Fruit fly (Drosophila melanogaster): ENCODE results near the gene Atxn7.

Gene Atxn7

dm6 chr2L:2426444-2427188, 51.0 kb downstream of the Atxn7 start (continued):
- peak; percentile 53 for TF ChIP-seq CG12769 (tag; optimal IDR thresholded peaks at IDR 0.05)
- no peak for TF ChIP-seq D19B (GFP tag; optimal IDR thresholded peaks at IDR 0.05)

DNA sequence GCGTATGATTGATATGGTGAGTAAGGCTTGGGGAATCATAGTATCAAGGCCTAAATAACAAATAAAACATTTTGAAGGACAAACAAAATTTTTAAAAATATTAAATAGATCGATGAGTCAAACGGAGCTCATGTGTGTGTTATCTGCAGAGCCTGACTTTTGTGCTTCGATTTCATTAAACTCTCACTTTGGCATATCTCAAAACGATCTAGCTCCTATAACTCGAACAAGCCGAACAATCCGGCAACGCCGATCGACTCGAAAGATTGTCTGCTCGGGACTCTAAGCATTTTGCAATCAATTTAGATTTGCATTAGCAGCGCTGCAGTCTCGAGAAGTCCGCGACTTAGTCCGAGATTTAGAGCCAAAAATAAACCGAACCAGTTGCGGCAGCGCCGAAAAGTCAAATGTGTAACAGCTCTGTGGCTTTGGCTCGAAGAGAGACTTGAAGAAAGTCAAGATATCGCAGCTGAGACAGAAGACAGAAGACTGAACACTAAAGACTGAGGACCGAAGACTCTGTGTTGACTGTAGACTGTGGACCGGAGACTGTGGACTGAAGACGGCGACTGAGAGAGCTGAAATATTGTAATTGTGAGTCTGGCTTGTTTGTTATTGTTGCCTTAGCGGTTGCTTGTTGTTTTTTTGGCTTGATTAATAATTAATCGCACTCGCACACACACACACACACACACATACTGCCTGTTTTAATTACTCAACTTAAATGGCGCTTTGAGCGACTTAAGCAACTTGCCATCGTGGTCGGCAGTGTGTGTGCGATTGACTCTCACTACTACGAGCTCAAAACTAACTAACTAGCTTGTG, 52.0 kb downstream of the Atxn7 start:
- TF ChIP-seq gcm2 (GFP tag; optimal IDR thresholded peaks at IDR 0.05) (no peak), Max (GFP tag; optimal IDR thresholded peaks at IDR 0.05) (no peak), CG1529 (GFP tag; optimal IDR thresholded peaks at IDR 0.05) (no peak), CrebB (tag; optimal IDR thresholded peaks at IDR 0.05) (no peak), vvl (GFP tag; IDR thresholded peaks at IDR 0.05) (peak; percentile 39; the same call in 1 of the 2 replicates), Tbp (GFP tag; optimal IDR thresholded peaks at IDR 0.05) (no peak), CG4617 (GFP tag; optimal IDR thresholded peaks at IDR 0.05; ENCODE audit: borderline replicate concordance) (no peak), z (GFP tag; IDR thresholded peaks at IDR 0.05) (peak; percentile 81), Camta (GFP tag; optimal IDR thresholded peaks at IDR 0.05) (no peak), Hr51 (GFP tag; optimal IDR thresholded peaks at IDR 0.05) (no peak), Myb (GFP tag; optimal IDR thresholded peaks at IDR 0.05) (no peak), CG12104 (GFP tag; optimal IDR thresholded peaks at IDR 0.05) (no peak), Drgx (GFP tag; IDR thresholded peaks at IDR 0.05) (no peak), dimm (GFP tag; IDR thresholded peaks at IDR 0.05) (no peak), HLH54F (GFP tag; optimal IDR thresholded peaks at IDR 0.05) (no peak), chinmo (GFP tag; IDR thresholded peaks at IDR 0.05; ENCODE audit: partially characterized antibody) (peak; percentile 75; the same call in 1 of the 4 replicates), CTCF (GFP tag; optimal IDR thresholded peaks at IDR 0.05) (no peak), CG11504 (tag; optimal IDR thresholded peaks at IDR 0.05) (peak; percentile 3), CG1233 (GFP tag; optimal IDR thresholded peaks at IDR 0.05) (no peak), pros (GFP tag; optimal IDR thresholded peaks at IDR 0.05) (peak; percentile 100), Eip74EF (GFP tag; optimal IDR thresholded peaks at IDR 0.05) (no peak), CG15696 (tag; optimal IDR thresholded peaks at IDR 0.05) (no peak), Gug (GFP tag; IDR thresholded peaks at IDR 0.05) (no peak), CG10543 (GFP tag; optimal IDR thresholded peaks at IDR 0.05) (no peak), HmgD (GFP tag; optimal IDR thresholded peaks at IDR 0.05) (no peak), CG2889 (GFP tag; IDR thresholded peaks at IDR 0.05) (no peak), CG30403 (GFP tag; optimal IDR thresholded peaks at IDR 0.05) (no peak), CG12942 (GFP tag; optimal IDR thresholded peaks at IDR 0.05) (no peak), CoRest (tag; optimal IDR thresholded peaks at IDR 0.05) (no peak), nau (GFP tag; optimal IDR thresholded peaks at IDR 0.05) (no peak), Nf-YA (GFP tag; IDR thresholded peaks at IDR 0.05) (no peak), CG15514 (GFP tag; optimal IDR thresholded peaks at IDR 0.05) (no peak), CG14667 (GFP tag; IDR thresholded peaks at IDR 0.05) (no peak), CG3847 (GFP tag; IDR thresholded peaks at IDR 0.05) (no peak), dmrt11E (tag; optimal IDR thresholded peaks at IDR 0.05) (no peak), CG8765 (GFP tag; IDR thresholded peaks at IDR 0.05) (no peak), CG3163 (GFP tag; optimal IDR thresholded peaks at IDR 0.05) (no peak), MBD-R2 (GFP tag; IDR thresholded peaks at IDR 0.05) (no peak), nerfin-2 (GFP tag; IDR thresholded peaks at IDR 0.05; ENCODE audit: partially characterized antibody) (no peak), gro (GFP tag; optimal IDR thresholded peaks at IDR 0.05) (no peak), Bdp1 (GFP tag; optimal IDR thresholded peaks at IDR 0.05) (no peak), ac (GFP tag; optimal IDR thresholded peaks at IDR 0.05) (no peak), Med (GFP tag) (peak; percentile 37), dati (GFP tag; IDR thresholded peaks at IDR 0.05) (no peak)

Measured in whole organism, embryonic.